Worm (Caenorhabditis elegans) whole organism, mixed stage, embryonic: ENCODE results near the gene gap-2.

Experiments
- blmp-1 ChIP-seq: fragments of 150-350 bp; optimal IDR thresholded peaks from 2 replicates; lab custom pipeline; 2014; ENCODE audit warnings: missing biosample characterization, missing genetic modification characterization
- ces-1 ChIP-seq: fragments of 150-350 bp; optimal IDR thresholded peaks from 2 replicates; lab custom pipeline; 2014; ENCODE audit warnings: missing biosample characterization, missing genetic modification reagents, missing genetic modification characterization
- nhr-28 ChIP-seq: fragments of 150-350 bp; optimal IDR thresholded peaks from 2 replicates; lab custom pipeline; 2014; ENCODE audit warnings: missing biosample characterization, missing genetic modification characterization

DNA sequence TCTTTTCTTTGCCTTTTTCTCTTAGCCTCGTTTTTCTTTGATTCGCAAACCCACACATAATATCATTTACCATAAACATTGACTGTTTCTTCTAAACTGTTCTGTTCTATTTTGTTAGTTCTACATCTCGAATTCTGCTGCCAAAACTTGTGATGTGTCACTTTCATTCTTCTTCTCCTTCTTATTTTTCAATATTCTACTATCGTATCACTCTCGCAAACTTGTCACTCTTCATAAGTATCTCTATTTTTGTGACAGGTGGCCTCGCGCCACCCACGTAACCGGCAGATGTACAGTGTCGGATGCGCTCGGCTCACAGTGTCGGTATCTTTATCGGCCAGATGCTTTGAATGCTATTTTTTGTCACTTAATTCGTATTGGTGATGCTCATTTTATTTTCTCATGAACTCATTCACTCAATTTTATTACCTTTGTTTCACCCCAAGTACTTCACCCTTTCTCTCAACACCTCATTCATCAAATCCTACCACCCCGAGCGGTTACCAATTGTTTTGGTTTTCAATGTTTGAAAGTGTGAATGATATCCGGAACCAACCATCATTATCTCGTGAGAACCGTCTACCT, 36.2 kb downstream of the gap-2 start:
- TF ChIP-seq nhr-28 (no peak), ces-1 (GFP tag; lab: Kevin White, UChicago) (no peak), blmp-1 (no peak)
